Fruit fly (Drosophila melanogaster): ENCODE measurements around the gene ATP6AP2.

The ATP6AP2 gene

dm6 chr3R:9237268-9238091, 23.0 kb upstream of the ATP6AP2 start, which contains the start of gene pum (continued):
- TF ChIP-seq sd (tag; optimal IDR thresholded peaks at IDR 0.05) (peak; percentile 10), Awh (GFP tag; IDR thresholded peaks at IDR 0.05) (no peak), CG6689 (GFP tag; IDR thresholded peaks at IDR 0.05) (peak; percentile 47; the same call in 1 of the 2 replicates), gro (GFP tag; optimal IDR thresholded peaks at IDR 0.05) (no peak), NFAT (GFP tag; IDR thresholded peaks at IDR 0.05) (peak; percentile 14; the same call in 1 of the 2 replicates), CG12659 (GFP tag; optimal IDR thresholded peaks at IDR 0.05) (peak; percentile 49), CG10209 (GFP tag; optimal IDR thresholded peaks at IDR 0.05) (no peak), cg (GFP tag; optimal IDR thresholded peaks at IDR 0.05) (peak; percentile 95), CHES-1-like (GFP tag; optimal IDR thresholded peaks at IDR 0.05) (peak; percentile 2), Blimp-1 (GFP tag; optimal IDR thresholded peaks at IDR 0.05) (peak; percentile 53), CG12236 (GFP tag; optimal IDR thresholded peaks at IDR 0.05) (no peak), nerfin-2 (GFP tag; IDR thresholded peaks at IDR 0.05; ENCODE audit: partially characterized antibody) (no peak), Hmr (GFP tag; optimal IDR thresholded peaks at IDR 0.05) (peak; percentile 33)

DNA sequence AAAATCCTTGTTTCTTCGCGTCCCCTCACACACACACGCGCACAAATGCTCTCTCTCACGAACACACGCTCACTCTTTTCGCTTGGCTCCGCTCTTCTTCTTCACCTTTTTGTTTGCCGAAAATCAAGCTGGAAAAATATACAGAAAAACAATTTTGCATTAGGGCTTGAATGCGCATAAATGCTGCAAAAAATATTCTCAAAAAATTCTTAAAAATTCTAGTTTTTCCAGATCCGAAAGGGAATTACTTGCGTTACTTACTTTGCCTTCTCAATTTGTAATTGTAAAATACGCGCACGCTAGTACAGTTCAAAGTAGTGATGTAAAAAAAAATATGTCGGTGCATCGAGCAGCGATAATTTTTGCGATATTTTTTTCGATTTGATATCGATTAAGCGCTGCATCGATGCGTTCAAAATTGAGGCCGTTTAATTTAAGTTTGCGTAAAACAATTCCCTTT, 20.5 kb upstream of the ATP6AP2 start:
- TF ChIP-seq phol (tag; optimal IDR thresholded peaks at IDR 0.05): peak; percentile 80
- peak; percentile 56 for TF ChIP-seq Deaf1 (tag; optimal IDR thresholded peaks at IDR 0.05)
- TF ChIP-seq CG10979 (tag; optimal IDR thresholded peaks at IDR 0.05): peak; percentile 30
- peak; percentile 9 for TF ChIP-seq CG2120 (GFP tag; optimal IDR thresholded peaks at IDR 0.05)
- no peak for TF ChIP-seq disco-r (GFP tag; optimal IDR thresholded peaks at IDR 0.05)
- peak; percentile 77 for TF ChIP-seq knrl (GFP tag; IDR thresholded peaks at IDR 0.05; ENCODE audit: partially characterized antibody)
- TF ChIP-seq NfI (GFP tag; optimal IDR thresholded peaks at IDR 0.05): peak; percentile 12
- TF ChIP-seq sens (GFP tag): peak; percentile 72
- no peak for TF ChIP-seq CG43689 (GFP tag; IDR thresholded peaks at IDR 0.05)
- TF ChIP-seq nerfin-2 (GFP tag; IDR thresholded peaks at IDR 0.05; ENCODE audit: partially characterized antibody): peak; percentile 87
- no peak for TF ChIP-seq CG10209 (GFP tag; optimal IDR thresholded peaks at IDR 0.05)
- TF ChIP-seq Ets97D (GFP tag; optimal IDR thresholded peaks at IDR 0.05): peak; percentile 55
- TF ChIP-seq CG7556 (GFP tag; optimal IDR thresholded peaks at IDR 0.05): no peak
- peak; percentile 35 for TF ChIP-seq Med (GFP tag)
- TF ChIP-seq gce (GFP tag; IDR thresholded peaks at IDR 0.05): no peak
- peak; percentile 21 for TF ChIP-seq Max (GFP tag; optimal IDR thresholded peaks at IDR 0.05)
- no peak for TF ChIP-seq jigr1 (GFP tag; IDR thresholded peaks at IDR 0.05)
- TF ChIP-seq Atf6 (GFP tag; IDR thresholded peaks at IDR 0.05): 0 out of 2 replicates have a peak, but pooled peaks have one; percentile 1
- peak; percentile 76 for TF ChIP-seq tna (GFP tag; IDR thresholded peaks at IDR 0.05; ENCODE audit: partially characterized antibody)
- peak; percentile 99 for TF ChIP-seq CG17385 (GFP tag; optimal IDR thresholded peaks at IDR 0.05)
- TF ChIP-seq E2f2 (GFP tag; IDR thresholded peaks at IDR 0.05): peak; percentile 87
- no peak for TF ChIP-seq CG11696 (GFP tag; IDR thresholded peaks at IDR 0.05)
- no peak for TF ChIP-seq Nf-YA (GFP tag; IDR thresholded peaks at IDR 0.05)
- TF ChIP-seq Dip3 (GFP tag; optimal IDR thresholded peaks at IDR 0.05): no peak
- peak; percentile 49 for TF ChIP-seq gsb-n (tag; optimal IDR thresholded peaks at IDR 0.05)
- peak; percentile 69 for TF ChIP-seq sqz (GFP tag; optimal IDR thresholded peaks at IDR 0.05)
- peak; percentile 55 for TF ChIP-seq CG15514 (GFP tag; optimal IDR thresholded peaks at IDR 0.05)
- TF ChIP-seq bsh (GFP tag; optimal IDR thresholded peaks at IDR 0.05): peak in 1 of 2 experiments; percentile 17
- peak; percentile 83; the same call in 2 of the 3 replicates for TF ChIP-seq mld (GFP tag; IDR thresholded peaks at IDR 0.05; ENCODE audit: partially characterized antibody)
- peak; percentile 2 for TF ChIP-seq lilli (GFP tag; optimal IDR thresholded peaks at IDR 0.05)
- TF ChIP-seq CG11723 (GFP tag; optimal IDR thresholded peaks at IDR 0.05): peak; percentile 21
- TF ChIP-seq GATAe (GFP tag; conservative IDR thresholded peaks at IDR 0.05): no peak
- peak; percentile 71 for TF ChIP-seq CG14860 (GFP tag; IDR thresholded peaks at IDR 0.05; ENCODE audit: partially characterized antibody)
- TF ChIP-seq ase (GFP tag; IDR thresholded peaks at IDR 0.05): no peak
- TF ChIP-seq Scr (GFP tag; IDR thresholded peaks at IDR 0.05; ENCODE audit: partially characterized antibody): peak; percentile 80
